Worm (Caenorhabditis elegans) whole organism, late embryonic: Measurements from ENCODE around the gene vab-3.

ENCODE experiments used
- K09A11.1 ChIP-seq: sonication (generic microtip); optimal IDR thresholded peaks from 2 replicates; lab custom pipeline; 2017; ENCODE audit warnings: antibody characterized with exemption, mild to moderate bottlenecking, missing genetic modification characterization, missing compliant biosample characterization; ENCODE audit not compliant: insufficient read depth
- T23F11.4 ChIP-seq: fragments of 200-800 bp; sonication (Bioruptor generic); optimal IDR thresholded peaks from 2 replicates; lab custom pipeline; 2018; ENCODE audit warnings: mild to moderate bottlenecking, missing genetic modification characterization, missing compliant biosample characterization
- ahr-1 ChIP-seq: sonication (generic microtip); optimal IDR thresholded peaks from 2 replicates; lab custom pipeline; 2016; ENCODE audit warnings: missing genetic modification characterization, missing compliant biosample characterization
- ceh-22 ChIP-seq: sonication (generic microtip); optimal IDR thresholded peaks from 2 replicates; lab custom pipeline; 2017; ENCODE audit warnings: missing biosample characterization, missing genetic modification characterization
- ceh-30 ChIP-seq: fragments of 150-350 bp; optimal IDR thresholded peaks from 2 replicates; lab custom pipeline; 2014; ENCODE audit warnings: missing biosample characterization, missing genetic modification characterization
- ceh-31 ChIP-seq: sonication (generic microtip); optimal IDR thresholded peaks from 2 replicates; lab custom pipeline; 2016; ENCODE audit warnings: missing genetic modification characterization, missing compliant biosample characterization
- ceh-34 ChIP-seq: sonication (generic microtip); optimal IDR thresholded peaks from 2 replicates; lab custom pipeline; 2016; ENCODE audit warnings: mild to moderate bottlenecking, missing genetic modification characterization, missing compliant biosample characterization
- ceh-45 ChIP-seq: fragments of 200-800 bp; sonication (Bioruptor generic); IDR thresholded peaks from 2 replicates; pipeline ENCODE4 v1.3.6; 2022; ENCODE audit warnings: missing genetic modification reagents, missing genetic modification characterization, missing compliant biosample characterization
- ceh-48 ChIP-seq: sonication (generic microtip); optimal IDR thresholded peaks from 2 replicates; lab custom pipeline; 2016; ENCODE audit warnings: missing genetic modification characterization, inconsistent platforms, missing compliant biosample characterization
- che-1 ChIP-seq: sonication (generic microtip); optimal IDR thresholded peaks from 2 replicates; lab custom pipeline; 2016; ENCODE audit warnings: mild to moderate bottlenecking, missing genetic modification characterization, missing compliant biosample characterization
- dmd-4 ChIP-seq: sonication (generic microtip); optimal IDR thresholded peaks from 2 replicates; lab custom pipeline; 2016; ENCODE audit warnings: borderline replicate concordance, missing genetic modification characterization, missing compliant biosample characterization
- elt-2 ChIP-seq: sonication (generic microtip); optimal IDR thresholded peaks from 2 replicates; lab custom pipeline; 2016; ENCODE audit warnings: missing genetic modification reagents, missing genetic modification characterization, missing compliant biosample characterization
- ets-4 ChIP-seq: sonication (generic microtip); optimal IDR thresholded peaks from 2 replicates; lab custom pipeline; 2016; ENCODE audit warnings: missing genetic modification characterization, missing compliant biosample characterization
- eyg-1 ChIP-seq: sonication (generic microtip); optimal IDR thresholded peaks from 2 replicates; lab custom pipeline; 2016; ENCODE audit warnings: missing genotype, missing genetic modification characterization, missing compliant biosample characterization
- fax-1 ChIP-seq: sonication (generic microtip); optimal IDR thresholded peaks from 2 replicates; lab custom pipeline; 2016; ENCODE audit warnings: missing genotype, missing genetic modification characterization, missing compliant biosample characterization
- fkh-10 ChIP-seq: fragments of 150-350 bp; optimal IDR thresholded peaks from 2 replicates; lab custom pipeline; 2014; ENCODE audit warnings: missing biosample characterization, missing genetic modification reagents, missing genetic modification characterization
- fkh-6 ChIP-seq: sonication (generic microtip); optimal IDR thresholded peaks from 2 replicates; lab custom pipeline; 2016; ENCODE audit warnings: missing genetic modification characterization, missing compliant biosample characterization
- gmeb-2 ChIP-seq: sonication (generic microtip); optimal IDR thresholded peaks from 2 replicates; lab custom pipeline; 2016; ENCODE audit warnings: missing genetic modification characterization, inconsistent platforms, missing compliant biosample characterization
- hlh-15 ChIP-seq: sonication (generic microtip); optimal IDR thresholded peaks from 2 replicates; lab custom pipeline; 2016; ENCODE audit warnings: missing genetic modification characterization, missing compliant biosample characterization
- hlh-30 ChIP-seq: sonication (generic microtip); optimal IDR thresholded peaks from 2 replicates; lab custom pipeline; 2017; ENCODE audit warnings: antibody characterized with exemption, missing genetic modification characterization, missing compliant biosample characterization; ENCODE audit not compliant: insufficient read depth
- lim-6 ChIP-seq: sonication (generic microtip); optimal IDR thresholded peaks from 2 replicates; lab custom pipeline; 2016; ENCODE audit warnings: missing genetic modification characterization, missing compliant biosample characterization
- mec-3 ChIP-seq: sonication (generic microtip); optimal IDR thresholded peaks from 2 replicates; lab custom pipeline; 2016; ENCODE audit warnings: borderline replicate concordance, missing genetic modification characterization, missing compliant biosample characterization
- npax-4 ChIP-seq: sonication (generic microtip); optimal IDR thresholded peaks from 2 replicates; lab custom pipeline; 2016; ENCODE audit warnings: missing genetic modification characterization, missing compliant biosample characterization
- odd-2 ChIP-seq: sonication (generic microtip); optimal IDR thresholded peaks from 2 replicates; lab custom pipeline; 2017; ENCODE audit warnings: antibody characterized with exemption, mild to moderate bottlenecking, missing genetic modification characterization, missing compliant biosample characterization
- pag-3 ChIP-seq: sonication (generic microtip); optimal IDR thresholded peaks from 2 replicates; lab custom pipeline; 2016; ENCODE audit warnings: missing compliant biosample characterization, missing genetic modification characterization, borderline replicate concordance
- pat-9 ChIP-seq: fragments of 200-800 bp; sonication (Bioruptor generic); optimal IDR thresholded peaks from 2 replicates; lab custom pipeline; 2018; ENCODE audit warnings: mild to moderate bottlenecking, missing genetic modification characterization, moderate library complexity, missing compliant biosample characterization
- pha-2 ChIP-seq: sonication (generic microtip); optimal IDR thresholded peaks from 2 replicates; lab custom pipeline; 2017; ENCODE audit warnings: mild to moderate bottlenecking, missing genetic modification characterization, missing compliant biosample characterization
- pha-4 ChIP-seq: fragments of 150-350 bp; optimal IDR thresholded peaks from 2 replicates; lab custom pipeline; 2018; ENCODE audit warnings: missing biosample characterization, missing genetic modification reagents, missing genetic modification characterization
- pqm-1 ChIP-seq: sonication (generic microtip); optimal IDR thresholded peaks from 2 replicates; lab custom pipeline; 2016; ENCODE audit warnings: missing genetic modification characterization, missing compliant biosample characterization
- pros-1 ChIP-seq: fragments of 150-350 bp; optimal IDR thresholded peaks from 2 replicates; lab custom pipeline; 2014; ENCODE audit warnings: missing biosample characterization, missing genetic modification reagents, missing genetic modification characterization
- ref-2 ChIP-seq: sonication (generic microtip); optimal IDR thresholded peaks from 2 replicates; lab custom pipeline; 2016; ENCODE audit warnings: missing genetic modification characterization, missing compliant biosample characterization
- sdc-2 ChIP-seq: sonication (generic microtip); optimal IDR thresholded peaks from 2 replicates; lab custom pipeline; 2016; ENCODE audit warnings: missing genotype, missing genetic modification characterization, missing compliant biosample characterization
- syd-9 ChIP-seq: sonication (generic microtip); optimal IDR thresholded peaks from 2 replicates; lab custom pipeline; 2016; ENCODE audit warnings: mild to moderate bottlenecking, missing genetic modification characterization, moderate library complexity, missing compliant biosample characterization
- tbx-7 ChIP-seq: sonication (generic microtip); optimal IDR thresholded peaks from 2 replicates; lab custom pipeline; 2016; ENCODE audit warnings: missing genotype, missing genetic modification characterization, missing compliant biosample characterization
- unc-3 ChIP-seq, 2 experiments: fragments of 200-800 bp in 1 of 2; sonication (Bioruptor generic) in 1 of 2; sonication (generic microtip) in 1 of 2; conservative IDR thresholded peaks in 1 of 2; optimal IDR thresholded peaks in 1 of 2; 2 replicates each; pipeline versions ENCODE4 v1.3.6 to Lab custom; 2016 to 2022; ENCODE audit warnings: missing compliant biosample characterization in 2 of 2, missing genetic modification characterization in 2 of 2, missing genetic modification reagents in 1 of 2
- zip-5 ChIP-seq: sonication (generic microtip); optimal IDR thresholded peaks from 2 replicates; lab custom pipeline; 2016; ENCODE audit warnings: missing genetic modification characterization, missing compliant biosample characterization

vab-3 gene

DNA sequence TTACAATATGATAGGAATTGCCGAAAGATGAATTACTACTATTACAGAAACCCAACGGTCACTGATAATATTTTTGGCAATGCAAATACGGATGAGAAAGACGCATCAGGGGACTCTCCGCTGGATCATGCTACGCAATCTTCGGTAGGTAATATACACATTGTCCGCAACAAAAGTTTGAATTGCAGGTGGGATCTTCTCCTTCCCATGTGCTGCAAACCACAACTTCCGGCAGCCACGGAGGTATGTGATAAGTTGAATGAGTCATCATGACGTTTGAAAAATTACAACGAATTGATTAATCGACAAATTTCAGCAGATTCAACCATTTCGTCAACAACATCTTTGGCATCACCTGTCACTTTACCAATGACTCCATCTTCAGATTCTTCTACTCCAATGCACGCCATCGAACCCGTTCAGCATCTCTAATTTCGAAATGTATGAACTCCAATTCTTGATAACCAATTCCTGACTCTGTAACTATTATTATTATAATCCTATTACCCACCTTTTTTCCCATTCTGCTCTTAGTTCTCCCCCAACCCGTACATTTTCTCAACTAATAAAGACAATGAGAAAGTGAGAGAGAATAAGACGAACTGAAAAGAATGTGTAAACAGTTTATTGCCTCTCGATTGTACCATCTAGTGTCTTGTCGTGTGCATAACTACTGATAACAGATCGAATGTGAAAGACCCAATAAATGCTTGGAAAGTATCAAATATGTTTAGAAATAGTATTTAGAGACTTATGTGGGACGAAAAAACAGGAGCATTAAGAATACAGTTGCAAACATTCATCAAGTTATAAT, 22.3 kb upstream of the vab-3 start:
- TF ChIP-seq fax-1 (tag; lab: Kevin White, UChicago) (no peak), pag-3 (tag; lab: Kevin White, UChicago) (no peak), che-1 (no peak)
- TF ChIP-seq, all 69 proteins: peak for 0

DNA sequence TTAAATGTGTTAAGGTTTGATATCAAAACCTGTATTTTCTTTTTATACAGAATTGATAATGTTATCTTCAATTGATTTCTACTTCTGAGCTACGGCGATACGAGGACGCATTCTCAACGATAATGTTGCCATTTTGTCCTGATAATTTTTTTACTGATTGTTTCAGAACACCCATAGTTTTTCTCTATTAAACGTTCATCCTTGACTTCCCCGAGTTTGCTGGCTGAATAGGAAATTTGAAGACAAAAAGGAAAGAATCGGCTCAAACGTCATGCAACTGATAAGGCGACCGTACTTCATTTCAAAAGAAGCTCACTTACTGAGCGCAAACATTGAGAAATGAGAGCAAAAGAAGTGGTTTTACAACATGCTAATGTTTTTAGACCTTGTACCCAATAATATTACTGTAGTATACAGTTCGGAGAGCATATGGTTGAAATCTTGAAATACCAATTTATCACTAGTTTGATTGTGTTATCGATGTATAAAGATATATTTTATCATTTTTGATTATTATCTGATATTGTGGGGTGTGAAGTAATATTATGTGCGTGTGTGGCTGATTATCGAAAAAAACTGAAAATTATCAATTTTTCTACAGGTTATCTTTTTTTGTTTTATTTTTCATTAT, 20.5 kb upstream of the vab-3 start:
- TF ChIP-seq fkh-10 (GFP tag; lab: Kevin White, UChicago) = no peak
- no peak for TF ChIP-seq hlh-30
- no peak for TF ChIP-seq ceh-31 (tag; lab: Kevin White, UChicago)
- TF ChIP-seq lim-6 = no peak
- no peak for TF ChIP-seq K09A11.1 (tag; lab: Kevin White, UChicago)
- TF ChIP-seq hlh-15 = no peak
- TF ChIP-seq zip-5 (tag; lab: Kevin White, UChicago) = no peak
- TF ChIP-seq mec-3 (tag; lab: Kevin White, UChicago) = no peak
- TF ChIP-seq pha-2 (tag; lab: Kevin White, UChicago) = no peak
- TF ChIP-seq npax-4 = no peak
- TF ChIP-seq pha-4 (tag; lab: Kevin White, UChicago) = no peak
- no peak for TF ChIP-seq fkh-6
- TF ChIP-seq ahr-1 (tag; lab: Kevin White, UChicago) = no peak
- no peak for TF ChIP-seq eyg-1 (tag; lab: Kevin White, UChicago)

DNA sequence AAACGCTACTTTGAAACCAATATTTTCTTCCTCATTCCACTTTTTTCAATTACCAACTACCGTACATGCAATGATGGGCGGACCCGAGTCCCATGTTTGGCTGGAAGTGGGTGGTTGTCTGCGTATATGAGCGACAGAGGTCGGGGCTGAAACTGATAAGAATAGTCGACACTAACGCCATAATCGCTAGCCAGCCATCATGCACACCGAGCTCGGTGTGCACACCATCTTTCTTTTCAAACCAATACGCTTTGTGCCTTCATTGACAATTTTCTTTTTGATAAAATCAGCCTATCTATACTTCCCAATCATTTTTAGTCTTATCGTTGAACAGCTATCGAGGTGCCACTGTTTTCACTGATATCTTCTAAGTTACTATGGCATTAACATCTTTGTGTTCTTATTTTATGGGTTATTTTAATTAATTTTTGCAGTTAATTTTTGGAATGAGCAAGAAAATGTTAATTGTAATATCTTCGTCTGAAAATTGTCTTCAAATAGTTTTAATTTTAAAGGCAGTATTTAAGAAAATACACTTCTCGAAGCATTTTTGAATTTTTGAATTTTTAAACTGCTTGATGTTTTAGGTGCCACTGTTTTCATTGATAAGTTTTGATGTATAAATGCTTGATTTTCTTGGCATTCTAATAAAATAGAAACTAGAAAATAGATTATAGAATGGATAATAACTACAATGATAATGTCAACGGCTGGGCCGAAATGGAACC, 19.0 kb upstream of the vab-3 start, which contains the start of gene elt-2:
Gene elt-2 (plus strand): TSS at position 678 of the 728 bp plus-strand sequence.
- peak; percentile 3 for TF ChIP-seq pqm-1 (tag; lab: Kevin White, UChicago)
- no peak for TF ChIP-seq ceh-22 (tag; lab: Kevin White, UChicago)
- TF ChIP-seq T23F11.4 (GFP tag; lab: Kevin White, UChicago) = no peak
- no peak for TF ChIP-seq pros-1

DNA sequence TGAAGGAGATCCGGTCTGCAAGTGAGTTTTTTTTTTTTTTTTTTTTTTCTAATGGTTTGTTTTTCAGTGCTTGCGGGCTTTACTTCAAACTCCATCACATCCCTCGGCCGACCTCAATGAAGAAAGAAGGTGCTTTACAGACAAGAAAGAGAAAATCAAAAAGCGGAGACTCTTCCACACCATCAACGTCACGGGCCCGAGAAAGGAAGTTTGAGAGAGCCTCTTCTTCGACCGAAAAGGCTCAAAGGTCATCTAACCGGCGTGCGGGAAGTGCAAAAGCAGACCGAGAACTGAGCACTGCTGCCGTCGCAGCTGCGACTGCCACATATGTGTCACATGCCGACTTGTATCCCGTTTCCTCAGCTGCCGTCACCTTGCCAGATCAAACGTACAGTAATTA, 17.4 kb upstream of the vab-3 start:
- TF ChIP-seq dmd-4 (tag; lab: Kevin White, UChicago) (no peak), tbx-7 (tag; lab: Kevin White, UChicago) (no peak), mec-3 (tag; lab: Kevin White, UChicago) (no peak), ceh-30 (tag; lab: Kevin White, UChicago) (no peak), pqm-1 (tag; lab: Kevin White, UChicago) (no peak), ceh-45 (no peak), ref-2 (no peak), syd-9 (tag; lab: Kevin White, UChicago) (no peak), unc-3 (GFP tag; conservative IDR thresholded peaks at IDR 0.05; lab: Robert Waterston, UW) (no peak), unc-3 (tag; optimal IDR thresholded peaks at IDR 0.05; lab: Kevin White, UChicago) (no peak), ceh-48 (no peak), sdc-2 (no peak)

DNA sequence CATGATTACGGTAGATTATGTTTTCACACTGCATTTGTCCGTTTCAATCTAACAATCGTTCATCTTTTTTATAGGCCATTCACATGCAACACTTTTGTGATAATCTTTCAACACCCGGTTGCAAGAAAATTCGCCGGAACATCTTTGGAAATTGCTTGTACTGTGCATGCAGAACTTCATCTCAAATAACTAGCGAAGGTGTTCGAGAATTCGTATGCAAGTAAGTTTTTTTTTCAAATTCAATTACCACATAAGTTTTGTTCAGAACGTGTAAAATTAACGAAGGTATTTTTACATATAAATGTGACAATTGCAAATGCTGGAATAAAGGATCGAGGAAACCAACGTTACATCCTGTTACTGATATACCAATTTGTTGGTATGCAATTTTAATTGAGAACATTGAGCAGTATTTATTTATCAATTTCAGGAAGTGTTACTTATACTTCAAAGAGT, 14.4 kb upstream of the vab-3 start, which contains the start of gene C33D3.3:
Gene C33D3.3 (plus strand): TSS at position 51 of the 456 bp plus-strand sequence.
- TF ChIP-seq T23F11.4 (GFP tag; lab: Kevin White, UChicago) = no peak
- no peak for TF ChIP-seq odd-2
- TF ChIP-seq ceh-45 = no peak
- no peak for TF ChIP-seq gmeb-2
- TF ChIP-seq pat-9 (tag; lab: Kevin White, UChicago) = no peak
- TF ChIP-seq ceh-34 = no peak
- no peak for TF ChIP-seq tbx-7 (tag; lab: Kevin White, UChicago)
- TF ChIP-seq hlh-30 = no peak
- no peak for TF ChIP-seq ahr-1 (tag; lab: Kevin White, UChicago)
- no peak for TF ChIP-seq pros-1
- TF ChIP-seq ets-4 (tag; lab: Kevin White, UChicago) = no peak
- TF ChIP-seq elt-2 = no peak
- TF ChIP-seq, all 69 proteins: peak for 0
